Fruit fly (Drosophila melanogaster) whole organism, adult: ENCODE measurements around the gene Pomp.
A peak's percentile ranks its signal among the peaks of the same experiment; 100 is the strongest.

ENCODE experiments used
- CG11617 ChIP-seq: fragments of 200-800 bp; sonication (Bioruptor generic); optimal IDR thresholded peaks from 2 replicates; lab custom pipeline; 2017; ENCODE audit warnings: mild to moderate bottlenecking, missing biosample characterization, missing genetic modification reagents, missing genetic modification characterization
- CG12768 ChIP-seq: fragments of 200-800 bp; sonication (Bioruptor generic); optimal IDR thresholded peaks from 2 replicates; lab custom pipeline; 2017; ENCODE audit warnings: missing biosample characterization, missing genetic modification characterization, mild to moderate bottlenecking, moderate library complexity, missing genetic modification reagents
- CG14711 ChIP-seq: fragments of 200-800 bp; sonication (Bioruptor generic); optimal IDR thresholded peaks from 2 replicates; lab custom pipeline; 2018; ENCODE audit warnings: missing biosample characterization, mild to moderate bottlenecking, missing genetic modification characterization, moderate library complexity
- CG1620 ChIP-seq: fragments of 200-800 bp; sonication (Bioruptor generic); optimal IDR thresholded peaks from 2 replicates; lab custom pipeline; 2016; ENCODE audit warnings: missing biosample characterization, missing genetic modification characterization
- CG33017 ChIP-seq: fragments of 200-800 bp; sonication (Bioruptor generic); optimal IDR thresholded peaks from 2 replicates; lab custom pipeline; 2018; ENCODE audit warnings: missing biosample characterization, mild to moderate bottlenecking, missing genetic modification characterization, moderate library complexity
- CG5204 ChIP-seq: fragments of 200-800 bp; sonication (Bioruptor generic); optimal IDR thresholded peaks from 2 replicates; lab custom pipeline; 2016; ENCODE audit warnings: missing biosample characterization, missing genetic modification characterization
- CG7045 ChIP-seq: fragments of 200-800 bp; sonication (Bioruptor generic); optimal IDR thresholded peaks from 2 replicates; lab custom pipeline; 2017; ENCODE audit warnings: missing biosample characterization, mild to moderate bottlenecking, missing genetic modification characterization
- CG7101 ChIP-seq: fragments of 200-800 bp; sonication (Bioruptor generic); optimal IDR thresholded peaks from 2 replicates; lab custom pipeline; 2018; ENCODE audit warnings: missing biosample characterization, mild to moderate bottlenecking, missing genetic modification characterization, moderate library complexity
- Clk ChIP-seq: fragments of 200-800 bp; sonication (Bioruptor generic); optimal IDR thresholded peaks from 2 replicates; lab custom pipeline; 2017; ENCODE audit warnings: missing biosample characterization, missing genetic modification characterization
- Crg-1 ChIP-seq: fragments of 200-800 bp; sonication (Bioruptor generic); optimal IDR thresholded peaks from 2 replicates; lab custom pipeline; 2016; ENCODE audit warnings: missing biosample characterization, missing genetic modification characterization
- Hr96 ChIP-seq: fragments of 200-800 bp; sonication (Bioruptor generic); optimal IDR thresholded peaks from 2 replicates; lab custom pipeline; 2016; ENCODE audit warnings: missing biosample characterization, missing genetic modification characterization
- Mnt ChIP-seq: fragments of 200-800 bp; sonication (Bioruptor generic); optimal IDR thresholded peaks from 2 replicates; lab custom pipeline; 2016; ENCODE audit warnings: missing biosample characterization, mild to moderate bottlenecking, missing genetic modification characterization
- bab1 ChIP-seq: fragments of 200-800 bp; sonication (Bioruptor generic); optimal IDR thresholded peaks from 3 replicates; lab custom pipeline; 2019; ENCODE audit warnings: missing biosample characterization, mild to moderate bottlenecking, missing genetic modification characterization, moderate library complexity
- cic ChIP-seq: fragments of 200-800 bp; sonication (Bioruptor generic); optimal IDR thresholded peaks from 2 replicates; lab custom pipeline; 2017; ENCODE audit warnings: missing biosample characterization, mild to moderate bottlenecking, missing genetic modification characterization, moderate library complexity
- cnc ChIP-seq, 2 experiments: fragments of >200 bp; optimal IDR thresholded peaks; 2 replicates each; lab custom pipeline; 2017
- kay ChIP-seq: fragments of 200-800 bp; sonication (Bioruptor generic); peaks from one replicate; lab custom pipeline; 2016; ENCODE audit warnings: missing biosample characterization, missing genetic modification characterization, borderline replicate concordance
- ovo ChIP-seq: fragments of 200-800 bp; sonication (Bioruptor generic); optimal IDR thresholded peaks from 2 replicates; lab custom pipeline; 2016; ENCODE audit warnings: missing biosample characterization, missing genetic modification characterization
- pad ChIP-seq: fragments of 200-800 bp; sonication (Bioruptor generic); optimal IDR thresholded peaks from 3 replicates; lab custom pipeline; 2017; ENCODE audit warnings: missing biosample characterization, missing genetic modification characterization, mild to moderate bottlenecking, moderate library complexity, missing genetic modification reagents
- tj ChIP-seq: fragments of 200-800 bp; sonication (Bioruptor generic); optimal IDR thresholded peaks from 3 replicates; lab custom pipeline; 2017; ENCODE audit warnings: missing biosample characterization, mild to moderate bottlenecking, missing genetic modification characterization, moderate library complexity
- toe ChIP-seq: fragments of 200-800 bp; sonication (Bioruptor generic); optimal IDR thresholded peaks from 2 replicates; lab custom pipeline; 2016; ENCODE audit warnings: missing biosample characterization, missing genetic modification characterization

Gene Pomp

dm6 chr2L:20780768-20781167 is 6.7 kb upstream of the Pomp start:
- peak; percentile 9 for TF ChIP-seq CG5204 (GFP tag; lab: Kevin White, UChicago)
- no peak for TF ChIP-seq bab1 (GFP tag; lab: Kevin White, UChicago)
- TF ChIP-seq CG14711 (tag; lab: Kevin White, UChicago): peak; percentile 9
- TF ChIP-seq CG12768 (GFP tag; lab: Kevin White, UChicago): peak; percentile 81
- peak; percentile 45 for TF ChIP-seq Clk
- TF ChIP-seq CG7045 (GFP tag; lab: Kevin White, UChicago): peak; percentile 78
- TF ChIP-seq ovo (GFP tag; lab: Kevin White, UChicago): peak; percentile 39
- peak; percentile 72 for TF ChIP-seq CG7101 (tag; lab: Kevin White, UChicago)
- TF ChIP-seq CG11617 (GFP tag; lab: Kevin White, UChicago): peak; percentile 64
- TF ChIP-seq tj (GFP tag; lab: Kevin White, UChicago): no peak
- TF ChIP-seq toe (GFP tag; lab: Kevin White, UChicago): peak; percentile 15
- no peak for TF ChIP-seq Hr96 (GFP tag; lab: Kevin White, UChicago)
- TF ChIP-seq Mnt (GFP tag; lab: Kevin White, UChicago): peak; percentile 37
- TF ChIP-seq cnc (optimal IDR thresholded peaks at IDR 0.05; lab: Kevin White, UChicago): no peak
- TF ChIP-seq Crg-1 (GFP tag; lab: Kevin White, UChicago): peak; percentile 39
- peak; percentile 69 for TF ChIP-seq kay
- TF ChIP-seq pad (GFP tag; lab: Kevin White, UChicago): peak; percentile 56
- TF ChIP-seq CG1620: peak; percentile 21
- peak; percentile 82 for TF ChIP-seq cic (GFP tag; lab: Kevin White, UChicago)
- TF ChIP-seq CG33017 (tag; lab: Kevin White, UChicago): peak; percentile 79

dm6 chr2L:20783044-20783443 is 4.4 kb upstream of the Pomp start:
- no peak for TF ChIP-seq tj (GFP tag; lab: Kevin White, UChicago)
- peak; percentile 34 for TF ChIP-seq toe (GFP tag; lab: Kevin White, UChicago)
- TF ChIP-seq ovo (GFP tag; lab: Kevin White, UChicago): peak; percentile 86
- peak; percentile 28 for TF ChIP-seq pad (GFP tag; lab: Kevin White, UChicago)

dm6 chr2L:20783908-20784307 is 3.5 kb upstream of the Pomp start:
- TF ChIP-seq tj (GFP tag; lab: Kevin White, UChicago): no peak

- TF ChIP-seq bab1 (GFP tag; lab: Kevin White, UChicago) (no peak), Crg-1 (GFP tag; lab: Kevin White, UChicago) (no peak), Clk (no peak), tj (GFP tag; lab: Kevin White, UChicago) (no peak), pad (GFP tag; lab: Kevin White, UChicago) (no peak), CG12768 (GFP tag; lab: Kevin White, UChicago) (no peak), CG7101 (tag; lab: Kevin White, UChicago) (no peak), CG14711 (tag; lab: Kevin White, UChicago) (no peak), ovo (GFP tag; lab: Kevin White, UChicago) (no peak), Hr96 (GFP tag; lab: Kevin White, UChicago) (no peak), cnc (optimal IDR thresholded peaks at IDR 0.05; lab: Kevin White, UChicago) (no peak), Mnt (GFP tag; lab: Kevin White, UChicago) (no peak), CG5204 (GFP tag; lab: Kevin White, UChicago) (no peak), toe (GFP tag; lab: Kevin White, UChicago) (no peak), CG1620 (no peak), kay (no peak), CG7045 (GFP tag; lab: Kevin White, UChicago) (no peak), CG33017 (tag; lab: Kevin White, UChicago) (no peak), CG11617 (GFP tag; lab: Kevin White, UChicago) (no peak)
These were observed 2.1 kb upstream of the Pomp start for dm6 chr2L:20785333-20785732.

DNA sequence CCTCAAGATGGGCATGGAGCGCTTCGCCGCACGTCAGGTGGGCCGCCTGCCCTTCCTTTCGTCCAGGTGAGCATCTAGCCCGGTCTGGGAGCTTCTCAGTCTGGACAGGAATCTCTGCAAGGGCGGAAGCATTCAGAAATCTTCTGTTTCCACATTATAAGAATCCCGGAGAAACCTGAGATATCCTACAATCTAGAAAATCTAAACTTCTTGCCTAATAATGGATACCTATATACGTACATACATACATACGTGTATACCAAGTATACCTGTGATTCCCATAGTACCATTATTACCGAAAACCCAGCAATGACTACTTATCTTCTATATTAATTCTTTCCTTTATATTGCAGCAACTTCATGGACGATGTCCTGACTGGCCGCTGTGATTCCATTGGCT is 594 bp downstream of the Pomp start:
- TF ChIP-seq CG7101 (tag; lab: Kevin White, UChicago): no peak

dm6 chr2L:20792521-20792920 is 5.1 kb downstream of the Pomp start:
- TF ChIP-seq kay (peak; percentile 53), CG11617 (GFP tag; lab: Kevin White, UChicago) (no peak)

DNA sequence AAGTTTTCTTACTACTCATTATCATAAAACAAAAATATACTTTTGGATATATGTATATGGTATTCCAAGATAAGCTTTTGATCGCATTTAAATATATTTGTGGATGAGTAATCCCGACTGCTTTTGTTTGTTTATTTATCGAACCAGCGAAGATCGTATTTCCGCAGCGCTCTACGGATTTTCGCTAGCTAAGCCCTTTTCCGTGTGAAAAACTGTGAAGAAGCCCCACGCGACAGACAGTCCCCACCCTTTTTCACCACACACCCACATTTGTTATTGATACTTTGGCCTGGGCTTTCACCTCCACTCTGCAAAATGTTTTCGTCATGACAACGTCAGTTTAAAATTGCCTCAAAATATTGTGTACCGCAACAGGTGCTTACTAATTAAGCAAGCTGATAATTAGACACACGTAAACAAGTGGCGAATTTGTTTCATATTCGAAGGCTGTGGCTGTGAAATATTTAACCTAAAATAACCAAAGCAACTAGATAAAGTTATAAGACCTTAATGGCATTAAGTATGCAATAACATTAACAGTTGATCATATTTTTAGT is 5.6 kb downstream of the Pomp start:
- TF ChIP-seq CG11617 (GFP tag; lab: Kevin White, UChicago) (no peak), CG12768 (GFP tag; lab: Kevin White, UChicago) (peak; percentile 62), Mnt (GFP tag; lab: Kevin White, UChicago) (peak; percentile 6), kay (peak; percentile 72), pad (GFP tag; lab: Kevin White, UChicago) (no peak), tj (GFP tag; lab: Kevin White, UChicago) (peak; percentile 95), CG14711 (tag; lab: Kevin White, UChicago) (no peak), CG1620 (no peak)
